Fruit fly (Drosophila melanogaster): ENCODE results near the gene CheB38a.

The CheB38a gene

DNA sequence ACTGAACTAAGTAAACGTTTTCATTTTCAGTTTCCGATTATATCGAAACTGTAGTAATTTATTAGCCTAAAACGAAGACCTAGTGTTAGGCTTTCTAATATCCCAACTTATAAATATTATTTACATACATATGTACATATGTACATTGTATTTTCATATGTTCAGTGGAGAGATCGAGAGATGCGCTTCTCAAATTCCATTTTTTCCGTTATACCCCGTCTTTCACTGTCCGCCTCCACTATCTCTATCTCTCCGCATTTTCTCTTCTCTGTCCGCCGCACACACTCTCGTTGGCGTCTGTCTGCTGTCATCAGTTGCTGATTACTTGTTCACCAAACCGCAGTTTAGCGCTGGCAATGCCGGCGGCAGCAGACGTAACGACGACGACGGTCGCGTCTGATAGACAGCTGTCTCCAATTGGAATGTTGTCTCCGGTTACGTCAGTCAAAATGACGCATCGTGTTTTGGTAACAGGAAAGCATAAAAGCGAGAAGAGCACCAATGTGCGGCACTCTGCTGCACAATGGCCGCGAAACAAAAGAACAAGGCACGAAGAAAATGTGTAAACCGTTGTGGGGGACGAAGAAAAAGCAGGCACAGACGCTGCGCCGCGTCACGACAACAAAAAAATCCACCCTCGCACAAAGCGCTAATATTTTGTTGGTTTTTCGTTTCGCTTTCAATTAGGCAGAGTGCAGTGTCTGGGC is 4.3 kb upstream of the CheB38a start, which contains the start of gene CG9331 (continued):
- TF ChIP-seq CG15696 (tag; optimal IDR thresholded peaks at IDR 0.05) = peak; percentile 9
- no peak for TF ChIP-seq jigr1 (GFP tag; IDR thresholded peaks at IDR 0.05)
- TF ChIP-seq D (optimal IDR thresholded peaks at IDR 0.05) = peak; percentile 5
- no peak for TF ChIP-seq D (GFP tag; optimal IDR thresholded peaks at IDR 0.05)
- TF ChIP-seq mam (GFP tag; optimal IDR thresholded peaks at IDR 0.05) = no peak
- TF ChIP-seq E2f1 (GFP tag; IDR thresholded peaks at IDR 0.05) = no peak
- peak in 1 of 2 experiments; percentile 99 for TF ChIP-seq Pdp1 (GFP tag; optimal IDR thresholded peaks at IDR 0.05)
- peak; percentile 70 for TF ChIP-seq zen (tag; optimal IDR thresholded peaks at IDR 0.05)
- TF ChIP-seq yki (optimal IDR thresholded peaks at IDR 0.05) = no peak
- TF ChIP-seq BEAF-32 (GFP tag; optimal IDR thresholded peaks at IDR 0.05) = peak; percentile 25
- peak in 1 of 3 experiments; percentile 72 for TF ChIP-seq Stat92E (GFP tag; optimal IDR thresholded peaks at IDR 0.05)
- no peak for TF ChIP-seq CG11456 (GFP tag; IDR thresholded peaks at IDR 0.05)
- peak; percentile 40; the same call in 1 of the 3 replicates for TF ChIP-seq CG16813 (GFP tag; IDR thresholded peaks at IDR 0.05; ENCODE audit: partially characterized antibody)
- TF ChIP-seq klu (GFP tag; IDR thresholded peaks at IDR 0.05) = no peak
- peak; percentile 43 for TF ChIP-seq Scr (GFP tag; IDR thresholded peaks at IDR 0.05; ENCODE audit: partially characterized antibody)
- no peak for TF ChIP-seq dmrt11E (tag; optimal IDR thresholded peaks at IDR 0.05)
- TF ChIP-seq sens (GFP tag) = peak; percentile 27
- no peak for TF ChIP-seq az2 (GFP tag; optimal IDR thresholded peaks at IDR 0.05)
- no peak for TF ChIP-seq CG8359 (GFP tag; optimal IDR thresholded peaks at IDR 0.05; ENCODE audit: borderline replicate concordance)
- no peak for TF ChIP-seq Kr (GFP tag; optimal IDR thresholded peaks at IDR 0.05)
- no peak for TF ChIP-seq CG14050 (GFP tag; IDR thresholded peaks at IDR 0.05)
- TF ChIP-seq pfk (GFP tag; optimal IDR thresholded peaks at IDR 0.05) = no peak
- TF ChIP-seq CG31365 (tag; optimal IDR thresholded peaks at IDR 0.05) = no peak
- TF ChIP-seq Deaf1 (tag; optimal IDR thresholded peaks at IDR 0.05) = peak; percentile 86
- no peak for TF ChIP-seq CG1647 (GFP tag; optimal IDR thresholded peaks at IDR 0.05)
- TF ChIP-seq Bdp1 (GFP tag; optimal IDR thresholded peaks at IDR 0.05) = no peak
- TF ChIP-seq Neu2 (GFP tag; optimal IDR thresholded peaks at IDR 0.05; ENCODE audit: borderline replicate concordance) = no peak
- TF ChIP-seq CG11723 (GFP tag; optimal IDR thresholded peaks at IDR 0.05) = no peak
- no peak for TF ChIP-seq Optix (GFP tag; IDR thresholded peaks at IDR 0.05)
- TF ChIP-seq CG10543 (GFP tag; optimal IDR thresholded peaks at IDR 0.05) = peak; percentile 66
- TF ChIP-seq onecut (GFP tag; IDR thresholded peaks at IDR 0.05) = no peak
- peak; percentile 45 for TF ChIP-seq CG9437 (GFP tag; optimal IDR thresholded peaks at IDR 0.05)
- 0 out of 3 replicates have a peak, but pooled peaks have one; percentile 47 for TF ChIP-seq mld (GFP tag; IDR thresholded peaks at IDR 0.05; ENCODE audit: partially characterized antibody)
- TF ChIP-seq ftz-f1 (GFP tag; optimal IDR thresholded peaks at IDR 0.05) = peak; percentile 46
- TF ChIP-seq Dll (GFP tag; IDR thresholded peaks at IDR 0.05; ENCODE audit: partially characterized antibody) = peak; percentile 57; the same call in 3 of the 4 replicates
- TF ChIP-seq CG8944 (GFP tag; optimal IDR thresholded peaks at IDR 0.05) = no peak
- no peak for TF ChIP-seq pnt (GFP tag; optimal IDR thresholded peaks at IDR 0.05)
- TF ChIP-seq danr (GFP tag; IDR thresholded peaks at IDR 0.05) = no peak
- peak; percentile 46; the same call in 1 of the 2 replicates for TF ChIP-seq tna (GFP tag; IDR thresholded peaks at IDR 0.05; ENCODE audit: partially characterized antibody)
- no peak for TF ChIP-seq sc (optimal IDR thresholded peaks at IDR 0.05)
- no peak for TF ChIP-seq sc (GFP tag; optimal IDR thresholded peaks at IDR 0.05)
- peak; percentile 71; the same call in 2 of the 3 replicates for TF ChIP-seq CG34422 (GFP tag; IDR thresholded peaks at IDR 0.05)
- peak; percentile 21 for TF ChIP-seq pb (GFP tag; optimal IDR thresholded peaks at IDR 0.05)
- TF ChIP-seq Fer1 (GFP tag; optimal IDR thresholded peaks at IDR 0.05) = no peak
- TF ChIP-seq CG8089 (GFP tag; optimal IDR thresholded peaks at IDR 0.05) = no peak
- TF ChIP-seq Xrp1 (GFP tag; IDR thresholded peaks at IDR 0.05) = no peak
- no peak for TF ChIP-seq eyg (GFP tag; optimal IDR thresholded peaks at IDR 0.05)
- TF ChIP-seq zf30C (GFP tag; optimal IDR thresholded peaks at IDR 0.05) = peak; percentile 3
- TF ChIP-seq chinmo (GFP tag; IDR thresholded peaks at IDR 0.05; ENCODE audit: partially characterized antibody) = peak; percentile 77; the same call in 2 of the 4 replicates

Measured in whole organism, embryonic.